Worm (Caenorhabditis elegans): ENCODE data around the gene T22C8.3.

Gene T22C8.3

ce11 chrII:8583035-8583434 lies 38.7 kb downstream of the T22C8.3 start:
- TF ChIP-seq dao-5 (tag; optimal IDR thresholded peaks at IDR 0.05) (no peak), W03F9.2 (tag; optimal IDR thresholded peaks at IDR 0.05) (no peak), him-1 (tag; optimal IDR thresholded peaks at IDR 0.05) (no peak)

ce11 chrII:8581700-8582099 lies 40.1 kb downstream of the T22C8.3 start, which contains the start of gene arl-1:
Gene arl-1 (plus strand): TSS chrII:8582000.
- TF ChIP-seq dao-5 (tag; optimal IDR thresholded peaks at IDR 0.05) (no peak), W03F9.2 (tag; optimal IDR thresholded peaks at IDR 0.05) (no peak), him-1 (tag; optimal IDR thresholded peaks at IDR 0.05) (no peak)

ce11 chrII:8577509-8578099 lies 44.2 kb downstream of the T22C8.3 start, which contains the start of gene F54C9.9:
Gene F54C9.9 (plus strand): TSS chrII:8578049.
- no peak for TF ChIP-seq dao-5 (tag; optimal IDR thresholded peaks at IDR 0.05)
- no peak for TF ChIP-seq W03F9.2 (tag; optimal IDR thresholded peaks at IDR 0.05)

- TF ChIP-seq dao-5 (tag; optimal IDR thresholded peaks at IDR 0.05) (no peak), W03F9.2 (tag; optimal IDR thresholded peaks at IDR 0.05) (no peak), him-1 (tag; optimal IDR thresholded peaks at IDR 0.05) (no peak)
These were observed 46.6 kb downstream of the T22C8.3 start, which contains the start of gene puf-5 for ce11 chrII:8575184-8575583. Gene puf-5 (plus strand): TSS chrII:8575541.

- no peak for TF ChIP-seq W03F9.2 (tag; optimal IDR thresholded peaks at IDR 0.05)
- TF ChIP-seq him-1 (tag; optimal IDR thresholded peaks at IDR 0.05), result no peak
- no peak for TF ChIP-seq dao-5 (tag; optimal IDR thresholded peaks at IDR 0.05)
These were observed 48.7 kb downstream of the T22C8.3 start, which contains the start of gene F54C9.7 for ce11 chrII:8573044-8573443. Gene F54C9.7 (plus strand): TSS chrII:8573344.

ce11 chrII:8570977-8571376 lies 50.8 kb downstream of the T22C8.3 start, which contains the start of gene bcs-1:
Gene bcs-1 (plus strand): TSS chrII:8571085.
- TF ChIP-seq him-1 (tag; optimal IDR thresholded peaks at IDR 0.05) (no peak), W03F9.2 (tag; optimal IDR thresholded peaks at IDR 0.05) (no peak)

Measured in whole organism, L4/young adult.